Worm (Caenorhabditis elegans): Measurements from ENCODE around the gene mrpl-12.

ce11 chrIII:10738081-10738480, 30.5 kb downstream of the mrpl-12 start:
- TF ChIP-seq flt-1 (GFP tag; IDR thresholded peaks at IDR 0.05) = no peak
- no peak for TF ChIP-seq cog-1 (tag; optimal IDR thresholded peaks at IDR 0.05)
